Fruit fly (Drosophila melanogaster) whole organism, prepupa: Measurements from ENCODE around the gene CG31259.

Experiments
- Blimp-1 ChIP-seq: fragments of 200-800 bp; sonication (Bioruptor generic); optimal IDR thresholded peaks from 3 replicates; lab custom pipeline; 2017; ENCODE audit warnings: missing biosample characterization, missing genetic modification characterization, mild to moderate bottlenecking, moderate library complexity, missing genetic modification reagents
- CG10631 ChIP-seq: fragments of 200-800 bp; sonication (Bioruptor generic); optimal IDR thresholded peaks from 2 replicates; lab custom pipeline; 2016; ENCODE audit warnings: missing biosample characterization, missing genetic modification characterization
- CG10669 ChIP-seq: fragments of 200-800 bp; sonication (Bioruptor generic); optimal IDR thresholded peaks from 3 replicates; lab custom pipeline; 2018; ENCODE audit warnings: missing biosample characterization, mild to moderate bottlenecking, missing genetic modification characterization, moderate library complexity
- CG11762 ChIP-seq: fragments of 200-800 bp; sonication (Bioruptor generic); optimal IDR thresholded peaks from 3 replicates; lab custom pipeline; 2016; ENCODE audit warnings: missing biosample characterization, missing genetic modification characterization; ENCODE audit not compliant: insufficient read depth
- CG16779 ChIP-seq: fragments of 200-800 bp; sonication (Bioruptor generic); optimal IDR thresholded peaks from 3 replicates; lab custom pipeline; 2017; ENCODE audit warnings: missing biosample characterization, mild to moderate bottlenecking, missing genetic modification characterization
- CG32006 ChIP-seq: fragments of 200-800 bp; sonication (Bioruptor generic); optimal IDR thresholded peaks from 3 replicates; lab custom pipeline; 2017; ENCODE audit warnings: missing biosample characterization, mild to moderate bottlenecking, missing genetic modification characterization
- CG34406 ChIP-seq: fragments of 200-800 bp; sonication (Bioruptor generic); optimal IDR thresholded peaks from 3 replicates; lab custom pipeline; 2016; ENCODE audit warnings: missing biosample characterization, missing genetic modification characterization
- CG6854 ChIP-seq: fragments of 200-800 bp; sonication (Bioruptor generic); optimal IDR thresholded peaks from 2 replicates; lab custom pipeline; 2017; ENCODE audit warnings: missing biosample characterization, mild to moderate bottlenecking, missing genetic modification characterization
- Eip78C ChIP-seq: fragments of 200-800 bp; sonication (Bioruptor generic); peaks from one replicate; lab custom pipeline; 2016; ENCODE audit warnings: missing biosample characterization, missing genetic modification characterization
- Met ChIP-seq: fragments of 200-800 bp; sonication (Bioruptor generic); optimal IDR thresholded peaks from 3 replicates; lab custom pipeline; 2016; ENCODE audit warnings: missing biosample characterization, missing genetic modification characterization
- Sox102F ChIP-seq: fragments of 200-800 bp; sonication (Bioruptor generic); optimal IDR thresholded peaks from 2 replicates; lab custom pipeline; 2016; ENCODE audit warnings: missing biosample characterization, mild to moderate bottlenecking, missing genetic modification characterization
- Sox14 ChIP-seq: fragments of 200-800 bp; sonication (Bioruptor generic); optimal IDR thresholded peaks from 3 replicates; lab custom pipeline; 2016; ENCODE audit warnings: missing biosample characterization, missing genetic modification characterization
- achi ChIP-seq: fragments of 200-800 bp; sonication (Bioruptor generic); optimal IDR thresholded peaks from 3 replicates; lab custom pipeline; 2016; ENCODE audit warnings: missing biosample characterization, missing genetic modification characterization
- dsx ChIP-seq: fragments of 200-800 bp; optimal IDR thresholded peaks from 3 replicates; lab custom pipeline; 2019; ENCODE audit warnings: missing biosample characterization, mild to moderate bottlenecking, missing genetic modification characterization, moderate library complexity; ENCODE audit not compliant: poor library complexity, severe bottlenecking

DNA sequence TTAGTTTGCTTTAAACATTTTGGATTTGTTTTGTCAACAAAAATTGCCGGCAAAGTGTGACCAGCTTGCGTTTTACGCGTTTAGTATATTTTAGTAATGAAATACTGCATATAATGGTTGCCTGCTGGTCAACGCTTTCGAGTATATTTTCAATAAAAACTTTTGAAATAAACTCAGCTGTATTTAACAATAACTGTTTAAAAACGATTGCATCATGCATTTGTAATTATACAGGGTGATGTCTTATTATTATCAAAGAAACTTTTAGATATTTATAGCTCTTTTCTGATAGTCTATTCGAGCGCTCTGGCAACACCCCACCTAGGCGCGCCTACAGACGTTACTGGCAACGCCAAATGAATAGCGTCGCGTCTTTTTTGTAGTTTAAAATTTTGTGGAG is 40.0 kb downstream of the CG31259 start, which contains the start of gene Cenp-C:
- TF ChIP-seq CG11762 (GFP tag; lab: Kevin White, UChicago) (no peak), Met (GFP tag; lab: Kevin White, UChicago) (no peak), CG16779 (tag; lab: Kevin White, UChicago) (no peak), achi (GFP tag; lab: Kevin White, UChicago) (no peak), CG10631 (peak; percentile 17), Blimp-1 (GFP tag; lab: Kevin White, UChicago) (no peak), dsx (no peak), Sox102F (no peak), Eip78C (no peak), CG10669 (no peak), CG6854 (GFP tag; lab: Kevin White, UChicago) (no peak), Sox14 (GFP tag; lab: Kevin White, UChicago) (peak; percentile 51), CG34406 (GFP tag; lab: Kevin White, UChicago) (no peak), CG32006 (GFP tag; lab: Kevin White, UChicago) (no peak)
